Fruit fly (Drosophila melanogaster) whole organism, prepupa: ENCODE results near the gene CG14282.
A peak's percentile ranks its signal among the peaks of the same experiment; 100 is the strongest.

Experiments
- Blimp-1 ChIP-seq: fragments of 200-800 bp; sonication (Bioruptor generic); optimal IDR thresholded peaks from 3 replicates; lab custom pipeline; 2017; ENCODE audit warnings: missing biosample characterization, missing genetic modification characterization, mild to moderate bottlenecking, moderate library complexity, missing genetic modification reagents
- CG10631 ChIP-seq: fragments of 200-800 bp; sonication (Bioruptor generic); optimal IDR thresholded peaks from 2 replicates; lab custom pipeline; 2016; ENCODE audit warnings: missing biosample characterization, missing genetic modification characterization
- CG10669 ChIP-seq: fragments of 200-800 bp; sonication (Bioruptor generic); optimal IDR thresholded peaks from 3 replicates; lab custom pipeline; 2018; ENCODE audit warnings: missing biosample characterization, mild to moderate bottlenecking, missing genetic modification characterization, moderate library complexity
- CG11294 ChIP-seq: fragments of 200-800 bp; sonication (Bioruptor generic); IDR thresholded peaks from 2 replicates; pipeline ENCODE4 v1.3.6; 2022; ENCODE audit warnings: missing biosample characterization, missing genetic modification characterization
- CG11762 ChIP-seq: fragments of 200-800 bp; sonication (Bioruptor generic); optimal IDR thresholded peaks from 3 replicates; lab custom pipeline; 2016; ENCODE audit warnings: missing biosample characterization, missing genetic modification characterization; ENCODE audit not compliant: insufficient read depth
- CG11902 ChIP-seq: fragments of 200-800 bp; sonication (Bioruptor generic); optimal IDR thresholded peaks from 3 replicates; lab custom pipeline; 2016; ENCODE audit warnings: missing biosample characterization, missing genetic modification characterization
- CG15336 ChIP-seq: fragments of 200-800 bp; sonication (Bioruptor generic); IDR thresholded peaks from 2 replicates; pipeline ENCODE4 v1.3.6; 2022; ENCODE audit warnings: missing biosample characterization, missing genetic modification characterization
- CG1621 ChIP-seq: fragments of 200-800 bp; sonication (Bioruptor generic); optimal IDR thresholded peaks from 3 replicates; lab custom pipeline; 2018; ENCODE audit warnings: missing biosample characterization, mild to moderate bottlenecking, missing genetic modification characterization
- CG16779 ChIP-seq: fragments of 200-800 bp; sonication (Bioruptor generic); optimal IDR thresholded peaks from 3 replicates; lab custom pipeline; 2017; ENCODE audit warnings: missing biosample characterization, mild to moderate bottlenecking, missing genetic modification characterization
- CG3032 ChIP-seq: fragments of 200-800 bp; optimal IDR thresholded peaks from 2 replicates; lab custom pipeline; 2019; ENCODE audit warnings: missing biosample characterization, mild to moderate bottlenecking, missing genetic modification characterization, moderate library complexity
- CG31627 ChIP-seq: fragments of 200-800 bp; sonication (Bioruptor generic); optimal IDR thresholded peaks from 3 replicates; lab custom pipeline; 2016; ENCODE audit warnings: missing biosample characterization, missing genetic modification characterization
- CG32006 ChIP-seq: fragments of 200-800 bp; sonication (Bioruptor generic); optimal IDR thresholded peaks from 3 replicates; lab custom pipeline; 2017; ENCODE audit warnings: missing biosample characterization, mild to moderate bottlenecking, missing genetic modification characterization
- CG34406 ChIP-seq: fragments of 200-800 bp; sonication (Bioruptor generic); optimal IDR thresholded peaks from 3 replicates; lab custom pipeline; 2016; ENCODE audit warnings: missing biosample characterization, missing genetic modification characterization
- CG3919 ChIP-seq: fragments of 200-800 bp; sonication (Bioruptor generic); optimal IDR thresholded peaks from 3 replicates; lab custom pipeline; 2016; ENCODE audit warnings: missing biosample characterization, missing genetic modification characterization
- CG4318 ChIP-seq: fragments of 200-800 bp; sonication (Bioruptor generic); optimal IDR thresholded peaks from 3 replicates; lab custom pipeline; 2017; ENCODE audit warnings: missing biosample characterization, mild to moderate bottlenecking, missing genetic modification characterization
- CG6163 ChIP-seq: fragments of 200-800 bp; sonication (Bioruptor generic); IDR thresholded peaks from 3 replicates; pipeline ENCODE4 v1.3.6; 2022; ENCODE audit warnings: missing biosample characterization, missing genetic modification characterization
- CG6276 ChIP-seq: fragments of 200-800 bp; sonication (Bioruptor generic); optimal IDR thresholded peaks from 2 replicates; lab custom pipeline; 2017; ENCODE audit warnings: missing biosample characterization, mild to moderate bottlenecking, missing genetic modification characterization
- CG6792 ChIP-seq: fragments of 200-800 bp; sonication (Bioruptor generic); optimal IDR thresholded peaks from 3 replicates; lab custom pipeline; 2016; ENCODE audit warnings: missing biosample characterization, missing genetic modification characterization
- CG6854 ChIP-seq: fragments of 200-800 bp; sonication (Bioruptor generic); optimal IDR thresholded peaks from 2 replicates; lab custom pipeline; 2017; ENCODE audit warnings: missing biosample characterization, mild to moderate bottlenecking, missing genetic modification characterization
- CG8119 ChIP-seq: fragments of 200-800 bp; sonication (Bioruptor generic); IDR thresholded peaks from 3 replicates; pipeline ENCODE4 v1.3.6; 2022; ENCODE audit warnings: missing biosample characterization, missing genetic modification characterization
- CG8319 ChIP-seq: fragments of 200-800 bp; sonication (Bioruptor generic); optimal IDR thresholded peaks from 3 replicates; lab custom pipeline; 2016; ENCODE audit warnings: missing biosample characterization, missing genetic modification characterization
- CG8632 ChIP-seq: fragments of 200-800 bp; sonication (Bioruptor generic); optimal IDR thresholded peaks from 3 replicates; lab custom pipeline; 2016; ENCODE audit warnings: missing biosample characterization, missing genetic modification characterization
- Ets21C ChIP-seq: fragments of 200-800 bp; sonication (Bioruptor generic); optimal IDR thresholded peaks from 3 replicates; lab custom pipeline; 2016; ENCODE audit warnings: missing biosample characterization, missing genetic modification characterization
- Ets96B ChIP-seq: fragments of 200-800 bp; optimal IDR thresholded peaks from 2 replicates; lab custom pipeline; 2019; ENCODE audit warnings: missing biosample characterization, mild to moderate bottlenecking, missing genetic modification characterization, moderate library complexity
- Gug ChIP-seq: fragments of 200-800 bp; sonication (Bioruptor generic); IDR thresholded peaks from 2 replicates; pipeline ENCODE4 v1.3.6; 2022; ENCODE audit warnings: missing biosample characterization, missing genetic modification characterization
- Hr38 ChIP-seq: sonication (Bioruptor generic); optimal IDR thresholded peaks from 2 replicates; lab custom pipeline; 2016; ENCODE audit warnings: missing biosample characterization, missing genetic modification characterization
- Hr39 ChIP-seq: fragments of 200-800 bp; sonication (Bioruptor generic); optimal IDR thresholded peaks from 2 replicates; lab custom pipeline; 2016; ENCODE audit warnings: missing biosample characterization, missing genetic modification characterization
- Hr4 ChIP-seq: fragments of 200-800 bp; sonication (Bioruptor generic); optimal IDR thresholded peaks from 3 replicates; lab custom pipeline; 2016; ENCODE audit warnings: missing biosample characterization, missing genetic modification characterization
- Met ChIP-seq: fragments of 200-800 bp; sonication (Bioruptor generic); optimal IDR thresholded peaks from 3 replicates; lab custom pipeline; 2016; ENCODE audit warnings: missing biosample characterization, missing genetic modification characterization
- OdsH ChIP-seq: fragments of 200-800 bp; sonication (Bioruptor generic); optimal IDR thresholded peaks from 3 replicates; lab custom pipeline; 2016; ENCODE audit warnings: missing biosample characterization, missing genetic modification characterization
- Smox ChIP-seq: fragments of 200-800 bp; sonication (Bioruptor generic); optimal IDR thresholded peaks from 3 replicates; lab custom pipeline; 2016; ENCODE audit warnings: missing biosample characterization, missing genetic modification characterization
- Sox102F ChIP-seq: fragments of 200-800 bp; sonication (Bioruptor generic); optimal IDR thresholded peaks from 2 replicates; lab custom pipeline; 2016; ENCODE audit warnings: missing biosample characterization, mild to moderate bottlenecking, missing genetic modification characterization
- Sox14 ChIP-seq: fragments of 200-800 bp; sonication (Bioruptor generic); optimal IDR thresholded peaks from 3 replicates; lab custom pipeline; 2016; ENCODE audit warnings: missing biosample characterization, missing genetic modification characterization
- Sox15 ChIP-seq: fragments of 200-800 bp; sonication (Bioruptor generic); optimal IDR thresholded peaks from 3 replicates; lab custom pipeline; 2016; ENCODE audit warnings: missing biosample characterization, missing genetic modification characterization
- achi ChIP-seq: fragments of 200-800 bp; sonication (Bioruptor generic); optimal IDR thresholded peaks from 3 replicates; lab custom pipeline; 2016; ENCODE audit warnings: missing biosample characterization, missing genetic modification characterization
- acj6 ChIP-seq: fragments of 200-800 bp; sonication (Bioruptor generic); optimal IDR thresholded peaks from 3 replicates; lab custom pipeline; 2016; ENCODE audit warnings: missing biosample characterization, missing genetic modification characterization
- cyc ChIP-seq: fragments of 200-800 bp; sonication (Bioruptor generic); optimal IDR thresholded peaks from 3 replicates; lab custom pipeline; 2016; ENCODE audit warnings: missing biosample characterization, missing genetic modification characterization
- dac ChIP-seq: fragments of 200-800 bp; sonication (Bioruptor generic); optimal IDR thresholded peaks from 2 replicates; lab custom pipeline; 2017; ENCODE audit warnings: missing biosample characterization, mild to moderate bottlenecking, missing genetic modification characterization
- dsx ChIP-seq: fragments of 200-800 bp; optimal IDR thresholded peaks from 3 replicates; lab custom pipeline; 2019; ENCODE audit warnings: missing biosample characterization, mild to moderate bottlenecking, missing genetic modification characterization, moderate library complexity; ENCODE audit not compliant: poor library complexity, severe bottlenecking
- fkh ChIP-seq: fragments of 200-800 bp; sonication (Bioruptor generic); optimal IDR thresholded peaks from 3 replicates; lab custom pipeline; 2017; ENCODE audit warnings: missing biosample characterization, mild to moderate bottlenecking, missing genetic modification characterization, moderate library complexity
- lz ChIP-seq: fragments of 200-800 bp; sonication (Bioruptor generic); optimal IDR thresholded peaks from 3 replicates; lab custom pipeline; 2016; ENCODE audit warnings: missing biosample characterization, missing genetic modification characterization
- net ChIP-seq: fragments of 200-800 bp; sonication (Bioruptor generic); optimal IDR thresholded peaks from 3 replicates; lab custom pipeline; 2016; ENCODE audit warnings: missing biosample characterization, missing genetic modification characterization
- pdm3 ChIP-seq: fragments of 200-800 bp; sonication (Bioruptor generic); optimal IDR thresholded peaks from 3 replicates; lab custom pipeline; 2016; ENCODE audit warnings: missing biosample characterization, missing genetic modification characterization
- salr ChIP-seq, 2 experiments: fragments of 200-800 bp; sonication (Bioruptor generic); optimal IDR thresholded peaks; 3 replicates each; lab custom pipeline; 2016 to 2018; ENCODE audit warnings: missing biosample characterization in 2 of 2, missing genetic modification characterization in 2 of 2, mild to moderate bottlenecking in 1 of 2
- spab ChIP-seq: fragments of 200-800 bp; sonication (Bioruptor generic); optimal IDR thresholded peaks from 2 replicates; lab custom pipeline; 2017; ENCODE audit warnings: missing biosample characterization, mild to moderate bottlenecking, missing genetic modification characterization, missing genetic modification reagents
- ss ChIP-seq, 2 experiments: fragments of 200-800 bp; sonication (Bioruptor generic); optimal IDR thresholded peaks; 2 replicates in 1 of 2; 3 replicates in 1 of 2; lab custom pipeline; 2017 to 2018; ENCODE audit warnings: mild to moderate bottlenecking in 2 of 2, missing biosample characterization in 2 of 2, missing genetic modification characterization in 2 of 2, moderate library complexity in 1 of 2
- svp ChIP-seq: fragments of 200-800 bp; sonication (Bioruptor generic); peaks from one replicate; lab custom pipeline; 2016; ENCODE audit warnings: missing biosample characterization, missing genetic modification characterization
- topi ChIP-seq: fragments of 200-800 bp; sonication (Bioruptor generic); optimal IDR thresholded peaks from 3 replicates; lab custom pipeline; 2016; ENCODE audit warnings: missing biosample characterization, missing genetic modification characterization

The CG14282 gene

DNA sequence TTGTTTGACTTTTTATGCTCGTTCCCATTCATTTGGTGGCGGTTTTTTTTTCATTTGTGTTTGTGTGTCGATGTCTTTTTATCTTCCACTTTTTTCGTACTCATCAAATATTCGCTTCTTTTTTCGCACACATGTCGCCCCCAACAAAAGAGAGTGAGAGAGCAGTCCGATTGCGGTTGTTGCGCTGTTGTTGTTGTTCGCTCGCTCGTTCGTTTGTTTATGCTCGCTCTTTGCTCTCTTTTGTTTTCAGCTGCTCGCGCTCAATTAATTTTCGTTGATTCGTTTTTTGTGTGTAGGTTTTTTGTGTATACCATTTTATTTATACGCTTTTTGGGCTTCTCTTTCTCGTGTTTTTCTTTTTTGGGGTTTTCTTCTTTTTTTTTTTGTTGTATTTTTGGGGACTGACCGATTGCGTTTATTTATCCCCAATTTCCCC, 11.2 kb upstream of the CG14282 start (continued):
- TF ChIP-seq CG11762, result no peak
- TF ChIP-seq CG34406 (GFP tag; lab: Kevin White, UChicago), result no peak
- no peak for TF ChIP-seq OdsH (GFP tag; lab: Kevin White, UChicago)
- no peak for TF ChIP-seq CG6792 (GFP tag; lab: Kevin White, UChicago)
- peak; percentile 42 for TF ChIP-seq CG16779 (tag; lab: Kevin White, UChicago)
- no peak for TF ChIP-seq dac
- TF ChIP-seq CG6163, result peak; percentile 81
- TF ChIP-seq Blimp-1, result no peak
- no peak for TF ChIP-seq fkh (GFP tag; lab: Kevin White, UChicago)
- TF ChIP-seq salr (GFP tag; optimal IDR thresholded peaks at IDR 0.05; lab: Kevin White, UChicago), result no peak
- no peak for TF ChIP-seq Gug (GFP tag; lab: Robert Waterston, UW)
- TF ChIP-seq acj6 (GFP tag; lab: Kevin White, UChicago), result no peak
- no peak for TF ChIP-seq Sox15 (GFP tag; lab: Kevin White, UChicago)
- TF ChIP-seq Sox14 (GFP tag; lab: Kevin White, UChicago), result no peak
- no peak for TF ChIP-seq CG3919 (GFP tag; lab: Kevin White, UChicago)
- peak; percentile 59 for TF ChIP-seq dsx
- TF ChIP-seq Met (GFP tag; lab: Kevin White, UChicago), result no peak
- TF ChIP-seq CG10669 (GFP tag; lab: Kevin White, UChicago), result no peak
- TF ChIP-seq Ets21C (GFP tag; lab: Kevin White, UChicago), result no peak
- no peak for TF ChIP-seq achi (GFP tag; lab: Kevin White, UChicago)
- peak; percentile 73 for TF ChIP-seq CG8119 (GFP tag; lab: Robert Waterston, UW)
- no peak for TF ChIP-seq CG11294 (GFP tag; lab: Robert Waterston, UW)
- no peak for TF ChIP-seq CG8632

dm6 chr3R:19166077-19166778, 10.6 kb upstream of the CG14282 start:
- TF ChIP-seq Hr38 (GFP tag; lab: Kevin White, UChicago) (no peak), CG8632 (no peak), CG3032 (tag; lab: Kevin White, UChicago) (no peak), Smox (GFP tag; lab: Kevin White, UChicago) (peak; percentile 9), CG8119 (GFP tag; lab: Robert Waterston, UW) (no peak; the same call in 2 of the 3 replicates), CG34406 (GFP tag; lab: Kevin White, UChicago) (no peak), ss (GFP tag; optimal IDR thresholded peaks at IDR 0.05; lab: Kevin White, UChicago) (no peak), CG4318 (GFP tag; lab: Kevin White, UChicago) (no peak), Hr39 (peak; percentile 5), CG31627 (GFP tag; lab: Kevin White, UChicago) (no peak), dsx (no peak), spab (GFP tag; lab: Kevin White, UChicago) (no peak), CG6276 (GFP tag; lab: Kevin White, UChicago) (no peak), lz (no peak), CG11294 (GFP tag; lab: Robert Waterston, UW) (no peak), achi (GFP tag; lab: Kevin White, UChicago) (no peak), CG8319 (no peak), Hr4 (no peak), Sox102F (GFP tag; lab: Kevin White, UChicago) (peak; percentile 4), CG10631 (GFP tag; lab: Kevin White, UChicago) (no peak), acj6 (GFP tag; lab: Kevin White, UChicago) (no peak), svp (peak; percentile 65), CG11902 (GFP tag; lab: Kevin White, UChicago) (no peak), fkh (GFP tag; lab: Kevin White, UChicago) (peak; percentile 33), salr (GFP tag; optimal IDR thresholded peaks at IDR 0.05; lab: Kevin White, UChicago) (no peak), cyc (GFP tag; lab: Kevin White, UChicago) (no peak), Met (GFP tag; lab: Kevin White, UChicago) (peak; percentile 20), CG6854 (GFP tag; lab: Kevin White, UChicago) (no peak), topi (GFP tag; lab: Kevin White, UChicago) (no peak), Ets96B (no peak), pdm3 (peak; percentile 35), net (no peak), OdsH (GFP tag; lab: Kevin White, UChicago) (no peak), CG1621 (no peak), CG32006 (GFP tag; lab: Kevin White, UChicago) (no peak), CG15336 (GFP tag; lab: Robert Waterston, UW) (no peak)
